Fruit fly (Drosophila melanogaster) ovary, adult (tissue): ENCODE results near the gene CG31952.
"Not testable (repeated sequence)": the region's sequence is repeated elsewhere in the genome, so short reads cannot be mapped to it uniquely, and the experiment has no call there.

Experiments used
- CG17801 ChIP-seq: fragments of 200-800 bp; optimal IDR thresholded peaks from 2 replicates; lab custom pipeline; 2019; ENCODE audit warnings: missing biosample characterization, mild to moderate bottlenecking, missing genetic modification characterization, moderate library complexity; ENCODE audit not compliant: partially characterized antibody

The CG31952 gene

DNA sequence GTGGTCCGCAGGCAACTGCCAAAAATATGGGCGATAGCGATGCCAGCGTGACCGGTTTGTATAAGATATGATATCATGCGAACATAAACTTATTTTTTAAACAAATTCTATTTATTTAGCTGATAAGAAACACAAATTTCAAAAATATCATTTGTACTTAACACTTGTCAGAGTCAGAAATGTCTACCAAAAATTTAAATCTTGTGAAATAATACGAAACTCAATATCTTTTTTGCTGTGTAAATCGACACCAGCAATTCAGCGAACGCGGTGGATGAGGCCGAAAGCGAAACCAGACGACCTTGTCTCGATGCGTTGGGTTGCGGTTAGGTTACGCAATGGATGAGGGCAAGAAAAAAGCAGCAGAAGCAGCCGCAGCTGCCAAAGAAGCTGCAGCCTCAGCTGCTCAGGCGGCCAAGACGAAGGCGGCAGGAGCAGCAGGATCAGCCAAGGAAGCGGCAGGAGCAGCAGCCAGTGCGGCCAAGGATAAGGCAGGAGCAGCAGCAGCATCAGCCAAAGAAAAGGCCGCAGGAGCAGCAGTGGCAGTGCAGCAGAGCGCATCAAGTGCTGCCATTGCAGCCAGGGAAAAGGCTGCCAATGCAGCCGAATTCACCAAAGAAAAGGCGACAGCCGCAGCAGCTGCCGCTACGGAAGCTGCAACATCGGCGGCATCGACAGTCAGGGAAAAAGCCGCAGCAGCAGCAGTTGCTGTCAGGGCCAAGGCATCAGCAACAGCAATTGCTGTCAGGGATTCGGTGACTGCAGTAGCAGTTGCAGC lies at the start of gene CG31952:
TSS of gene CG31952 (plus strand) at position 167 of the 778 bp plus-strand sequence.
- no peak for TF ChIP-seq CG17801 (GFP tag; lab: Kevin White, UChicago)

DNA sequence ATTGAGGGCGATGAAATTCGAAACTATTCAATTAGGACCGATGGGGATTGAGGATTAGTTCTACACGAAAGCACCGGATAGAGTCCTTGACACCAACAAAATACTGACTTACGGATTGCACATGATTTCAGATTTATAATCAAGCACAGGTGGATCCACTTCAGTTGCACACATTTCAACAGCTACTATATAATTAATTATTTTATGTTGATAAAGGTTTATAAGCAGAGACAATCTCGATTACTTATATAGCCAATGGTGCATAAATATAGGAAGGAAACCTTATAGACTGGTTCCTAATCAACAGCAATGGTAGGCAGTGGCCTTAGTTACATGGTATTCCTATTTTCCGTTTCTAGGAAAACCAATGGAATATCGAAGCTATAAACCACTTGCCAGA lies 48.1 kb upstream of the CG31952 start:
- TF ChIP-seq CG17801 (GFP tag; lab: Kevin White, UChicago): no peak

DNA sequence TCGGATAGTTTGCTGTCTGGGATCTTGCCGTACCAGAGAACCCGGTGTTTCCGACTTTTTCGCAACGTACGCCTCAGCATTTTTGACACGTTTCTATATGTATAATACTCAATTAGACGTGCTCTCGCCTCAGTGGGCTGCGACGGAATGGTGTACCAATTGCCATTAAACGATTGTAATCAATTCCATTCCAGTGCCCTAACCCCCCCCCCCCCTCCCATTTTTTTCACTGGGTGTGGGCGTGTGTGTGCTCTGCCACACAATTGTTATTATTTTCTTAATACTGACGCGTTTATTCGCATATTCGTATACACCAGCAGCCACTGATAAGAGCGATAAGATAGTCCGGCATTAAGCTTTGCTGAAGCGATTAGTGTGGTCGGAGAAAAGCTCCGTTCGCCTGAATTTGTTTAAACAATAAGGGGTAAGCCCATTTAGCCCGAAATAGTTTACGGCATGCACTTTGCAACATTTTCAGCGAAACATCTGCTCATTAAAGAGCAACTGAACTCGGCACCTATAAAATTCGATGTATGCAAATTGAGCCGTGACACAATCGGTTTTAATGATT lies 47.3 kb upstream of the CG31952 start:
- TF ChIP-seq CG17801 (GFP tag; lab: Kevin White, UChicago): no peak

DNA sequence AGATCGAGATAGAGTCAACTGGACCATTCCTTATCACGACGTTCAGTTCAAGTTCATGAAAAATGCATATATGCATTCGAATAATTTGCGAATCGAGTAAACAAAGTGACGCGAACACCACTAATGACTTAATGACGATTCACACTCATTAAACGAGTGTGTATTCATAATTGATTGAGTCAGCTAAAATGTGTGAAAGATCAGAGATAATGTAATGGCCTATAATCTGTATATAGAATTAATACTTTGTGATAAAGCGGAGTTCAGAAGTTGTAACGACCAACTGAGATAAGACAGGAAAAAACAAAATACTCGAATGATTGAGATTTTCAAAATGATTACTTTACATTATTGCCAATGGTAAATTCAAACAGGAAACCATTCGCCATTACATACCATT lies 46.7 kb upstream of the CG31952 start:
- TF ChIP-seq CG17801 (GFP tag; lab: Kevin White, UChicago): no peak

DNA sequence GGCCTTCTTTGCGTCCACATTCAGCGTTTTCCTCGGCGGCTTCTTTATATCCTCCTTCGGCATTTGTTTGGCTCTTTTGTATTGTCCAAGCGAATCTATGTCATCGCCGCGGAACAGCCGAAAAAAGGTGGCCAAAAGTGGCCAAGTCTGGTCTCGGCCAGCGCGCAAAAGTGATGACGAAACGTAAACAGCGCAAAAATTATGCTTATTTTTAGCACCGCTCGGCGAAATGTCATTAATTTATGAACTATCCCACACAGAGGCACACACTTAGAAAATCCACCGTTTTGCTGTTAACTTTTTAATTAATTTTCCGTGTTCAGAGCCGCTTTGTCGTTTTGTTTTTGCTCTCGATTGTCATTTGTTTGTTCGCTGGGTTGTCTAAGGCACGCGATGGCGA lies 45.6 kb upstream of the CG31952 start:
- TF ChIP-seq CG17801 (GFP tag; lab: Kevin White, UChicago): no peak

DNA sequence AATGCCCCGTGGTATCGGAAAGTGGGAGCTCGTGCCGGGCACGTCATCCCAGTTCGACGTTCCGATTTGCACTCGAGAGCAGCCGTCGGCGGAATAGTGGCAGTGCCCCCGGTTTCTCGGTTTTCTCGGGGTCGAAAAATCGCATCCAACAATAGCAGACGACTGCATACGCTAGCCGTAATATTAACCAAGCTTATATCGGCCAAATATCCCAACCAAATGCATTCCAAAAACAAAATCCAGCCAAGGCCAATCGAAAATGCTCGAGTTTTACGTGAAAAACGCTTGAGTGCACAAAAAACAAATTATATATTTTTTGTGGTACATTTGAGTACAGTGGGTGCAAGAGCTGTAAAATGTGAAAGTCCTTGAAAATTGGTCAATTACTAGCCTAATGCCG lies 45.2 kb upstream of the CG31952 start:
- no peak for TF ChIP-seq CG17801 (GFP tag; lab: Kevin White, UChicago)

DNA sequence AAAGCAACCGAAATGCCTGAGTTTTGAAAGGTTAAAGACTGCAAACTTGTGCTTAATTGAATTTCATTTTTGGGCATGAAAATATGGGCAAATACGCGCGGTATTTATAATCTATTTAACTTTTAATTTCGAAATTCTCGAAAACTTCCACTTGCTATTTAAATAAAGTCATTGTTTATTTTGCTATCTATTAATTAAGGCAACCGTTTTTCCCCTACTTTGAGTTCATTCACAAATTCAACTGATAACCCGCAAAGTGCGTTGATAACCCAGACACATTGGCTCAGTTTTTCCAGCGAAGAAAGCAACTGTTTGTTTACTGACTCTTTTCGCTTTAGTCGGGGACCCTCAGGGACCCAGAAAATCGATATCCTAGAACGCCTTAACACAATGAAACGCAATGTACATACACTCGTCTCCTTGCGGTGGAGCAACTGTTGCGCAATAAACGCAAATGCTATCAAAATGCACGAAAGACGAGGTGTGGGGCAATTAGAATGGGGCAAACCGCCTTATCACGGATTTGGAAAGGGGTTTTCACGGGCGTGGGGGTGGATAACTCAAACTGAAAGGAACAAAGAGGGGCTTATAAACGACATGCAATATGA lies 44.6 kb upstream of the CG31952 start:
- no peak for TF ChIP-seq CG17801 (GFP tag; lab: Kevin White, UChicago)

DNA sequence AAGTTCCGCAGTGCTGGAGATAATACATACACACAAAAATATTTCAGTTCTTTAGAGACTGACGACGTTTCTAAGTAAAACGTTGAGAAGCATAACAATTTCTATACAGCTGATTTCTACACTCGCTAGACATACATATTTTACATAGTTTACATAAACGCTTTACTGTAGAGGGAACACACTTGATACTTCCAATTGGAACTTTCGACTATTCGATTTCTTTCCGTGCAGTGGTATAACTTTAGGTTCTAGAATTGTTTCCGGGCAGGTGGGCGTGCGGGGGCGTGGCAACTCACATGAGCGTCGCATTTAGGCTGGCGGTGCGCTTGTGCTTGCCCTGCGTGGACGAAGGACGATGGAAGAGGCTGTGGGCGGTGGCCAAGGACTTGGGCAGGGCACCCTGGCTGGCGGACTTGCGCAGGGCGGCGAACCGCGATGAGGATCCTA lies 44.0 kb upstream of the CG31952 start:
- TF ChIP-seq CG17801 (GFP tag; lab: Kevin White, UChicago): peak; percentile 26

DNA sequence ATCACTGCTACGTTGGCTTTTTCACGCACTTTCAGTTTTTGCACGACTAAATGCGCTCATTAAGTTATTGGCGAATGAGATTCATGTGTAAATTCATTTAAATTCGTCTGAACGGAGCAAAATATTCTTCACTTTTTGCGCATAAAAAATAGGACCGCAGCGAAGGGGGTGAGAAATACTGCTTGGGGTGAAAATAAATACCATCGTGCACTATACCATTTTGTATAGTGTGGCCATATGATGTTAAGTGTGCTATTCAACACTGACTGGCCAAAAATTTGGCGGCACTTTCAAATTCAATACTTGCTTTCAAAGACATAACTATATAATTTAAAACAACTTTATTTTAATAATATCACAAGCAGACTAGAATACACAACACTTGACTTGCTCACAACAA lies 43.3 kb upstream of the CG31952 start, which contains the start of gene GramD1B:
TSS of gene GramD1B (minus strand) at position 131 of the 400 bp plus-strand sequence.
- TF ChIP-seq CG17801 (GFP tag; lab: Kevin White, UChicago): peak; percentile 43

DNA sequence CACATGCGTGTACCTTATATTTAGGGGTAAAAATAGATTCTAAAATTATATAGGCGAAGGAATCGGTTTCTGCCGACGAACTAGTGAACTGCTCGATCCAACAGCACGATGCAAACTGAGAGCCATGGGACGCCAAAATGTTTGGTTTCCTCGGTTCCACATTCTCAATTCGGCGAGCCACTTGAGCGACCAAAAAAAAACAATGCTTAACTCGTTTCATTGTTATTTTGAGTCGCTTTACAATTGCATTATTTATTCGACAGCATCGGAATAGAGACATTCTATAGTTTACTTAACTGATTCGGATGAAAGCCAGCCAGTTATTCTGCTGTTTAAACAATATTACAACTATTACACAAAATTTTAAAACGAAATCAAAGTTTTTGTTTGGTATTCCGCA lies 40.9 kb upstream of the CG31952 start, which contains the start of gene CG15412:
TSS of gene CG15412 (minus strand) at position 101 of the 400 bp plus-strand sequence.
- no peak for TF ChIP-seq CG17801 (GFP tag; lab: Kevin White, UChicago)

DNA sequence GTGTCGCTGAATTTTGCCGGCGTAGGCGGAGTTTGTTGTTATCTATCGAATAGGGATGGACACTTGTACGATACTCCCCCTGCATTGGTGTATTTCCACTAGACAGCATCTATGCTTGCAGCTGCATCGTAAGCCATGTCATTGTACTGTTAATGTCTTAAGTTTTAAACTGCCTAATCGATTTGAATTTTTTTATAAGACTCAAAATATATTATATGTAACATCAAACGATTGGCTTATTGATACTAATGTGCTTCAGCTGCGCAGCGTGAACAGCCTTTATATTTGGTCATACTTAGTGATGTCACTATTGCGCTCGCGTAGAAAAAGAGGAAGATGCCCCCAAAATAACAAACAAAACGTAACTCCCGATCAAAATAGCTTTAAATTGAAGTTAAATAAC lies 39.8 kb upstream of the CG31952 start, which contains the start of the genes CG9662 and Ptpa:
TSS of gene CG9662 (minus strand) at position 54 of the 403 bp plus-strand sequence.
TSS of gene Ptpa (plus strand) at position 319 of the 403 bp plus-strand sequence.
- no peak for TF ChIP-seq CG17801 (GFP tag; lab: Kevin White, UChicago)

DNA sequence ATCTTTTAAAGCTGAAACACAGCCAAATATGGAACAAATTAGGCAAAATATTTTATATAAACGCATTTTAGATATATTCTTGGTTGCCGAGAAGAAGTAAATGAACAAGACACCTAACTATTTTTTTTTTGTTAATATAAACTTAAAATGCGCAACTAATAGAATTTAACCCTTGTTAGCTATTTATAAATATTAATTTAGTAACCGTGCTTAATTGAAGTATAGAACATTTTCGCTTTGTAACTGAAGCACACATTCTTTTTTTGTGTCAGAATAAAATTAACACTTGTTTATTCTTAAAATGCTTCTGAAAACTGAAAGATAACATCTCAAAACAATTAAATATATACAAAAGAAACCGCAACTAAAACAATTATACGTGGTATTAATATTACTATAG lies 28.9 kb upstream of the CG31952 start, which contains the start of gene Sfp23F:
TSS of gene Sfp23F (minus strand) at position 101 of the 400 bp plus-strand sequence.
- TF ChIP-seq CG17801 (GFP tag; lab: Kevin White, UChicago): no peak

DNA sequence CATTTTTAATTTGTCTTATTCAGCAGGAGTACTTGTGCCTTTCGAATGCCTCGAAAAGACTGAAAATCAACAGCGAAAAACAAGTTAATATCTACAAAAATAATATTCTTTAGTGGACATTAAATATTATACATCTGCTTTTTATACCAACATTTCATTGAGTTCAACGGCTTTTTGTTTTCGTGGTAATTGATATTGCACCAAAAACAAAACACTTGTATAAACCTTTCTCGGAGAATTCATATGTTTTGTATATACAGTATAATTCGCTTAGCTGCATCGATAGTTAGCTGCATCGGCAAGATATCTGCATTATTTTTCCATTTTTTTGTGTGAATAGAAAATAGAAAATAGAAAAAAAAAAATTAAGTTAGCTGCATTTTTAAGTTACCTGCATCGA lies 28.1 kb upstream of the CG31952 start, which contains the start of gene CG42460:
TSS of gene CG42460 (minus strand) at position 101 of the 400 bp plus-strand sequence.
- not testable (repeated sequence) for TF ChIP-seq CG17801 (GFP tag; lab: Kevin White, UChicago)

DNA sequence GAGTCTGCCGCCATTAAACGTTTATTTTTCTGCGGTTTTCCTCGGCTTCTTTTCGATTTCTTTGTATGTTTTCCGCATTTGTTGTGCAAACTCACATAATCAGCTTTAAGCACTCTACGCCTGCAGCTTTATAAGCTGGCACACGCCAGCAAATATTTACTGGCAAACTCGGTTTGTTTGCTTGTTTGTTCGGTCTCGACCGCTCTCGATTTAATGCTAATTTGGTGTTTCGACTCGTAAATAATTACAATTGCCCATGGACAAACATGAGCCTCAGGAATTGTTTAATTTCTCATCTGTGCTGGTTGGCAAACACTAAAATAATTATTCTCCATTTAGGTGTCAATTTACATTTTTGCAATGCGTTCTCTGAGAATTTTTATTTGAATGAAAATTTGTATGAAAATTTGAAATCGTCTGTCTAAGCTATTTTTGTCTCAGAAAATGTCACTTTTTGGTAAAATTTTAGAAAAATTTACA lies 18.9 kb upstream of the CG31952 start, which contains the start of gene CG34175:
TSS of gene CG34175 (plus strand) at position 430 of the 480 bp plus-strand sequence.
- TF ChIP-seq CG17801 (GFP tag; lab: Kevin White, UChicago): no peak

DNA sequence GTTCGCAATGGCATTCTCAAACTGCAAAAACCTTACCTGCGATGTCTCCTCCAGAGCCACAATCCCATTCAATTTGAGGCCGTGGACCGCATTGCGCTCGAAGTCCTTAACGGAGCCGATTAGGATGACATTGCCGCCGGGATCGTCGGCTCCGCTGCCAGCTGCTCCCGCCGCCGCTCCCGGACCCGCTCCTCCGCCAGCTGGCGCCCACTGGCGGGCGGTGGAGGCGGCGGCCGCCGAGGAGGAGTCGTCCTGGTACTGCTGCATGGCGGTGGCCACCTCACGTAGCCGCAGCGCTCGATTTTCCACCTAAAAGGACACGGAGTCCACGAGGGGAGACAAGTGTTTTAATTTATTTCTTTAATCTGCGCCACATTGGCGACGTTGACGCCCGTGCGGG lies 8.8 kb upstream of the CG31952 start:
- no peak for TF ChIP-seq CG17801 (GFP tag; lab: Kevin White, UChicago)
